Worm (Caenorhabditis elegans) whole organism, early embryonic: ENCODE measurements around the gene dohh-1.

Experiments used
- ama-1 ChIP-seq: fragments of 150-350 bp; optimal IDR thresholded peaks from 2 replicates; lab custom pipeline; 2014
- ets-7 ChIP-seq: sonication (generic microtip); optimal IDR thresholded peaks from 2 replicates; lab custom pipeline; 2016; ENCODE audit warnings: missing genotype, missing genetic modification characterization, missing compliant biosample characterization
- sea-1 ChIP-seq: fragments of 200-800 bp; sonication (Bioruptor generic); conservative IDR thresholded peaks from 2 replicates; pipeline ENCODE4 v1.3.6; 2022; ENCODE audit warnings: missing genetic modification characterization, missing compliant biosample characterization
- tra-4 ChIP-seq: sonication (generic microtip); optimal IDR thresholded peaks from 2 replicates; lab custom pipeline; 2017; ENCODE audit warnings: missing genetic modification characterization, missing compliant biosample characterization

DNA sequence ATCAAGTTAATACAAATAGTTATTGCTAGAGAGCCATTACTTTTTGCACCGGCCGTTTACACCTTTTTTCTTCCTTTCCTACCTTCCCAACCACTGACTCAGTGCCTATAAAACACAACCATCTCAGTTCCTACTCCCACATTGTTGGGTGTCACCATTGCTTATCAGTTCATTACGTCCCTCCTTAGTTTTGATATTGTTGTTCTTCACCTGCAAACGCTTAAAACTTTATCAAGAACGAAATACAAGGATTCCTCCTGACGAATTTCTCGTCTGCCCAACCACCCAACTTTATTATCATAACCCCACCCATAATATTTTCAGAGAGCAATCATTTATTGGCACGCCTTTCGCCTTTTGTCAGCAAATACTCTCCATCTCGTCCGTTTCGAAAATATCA, 47.3 kb downstream of the dohh-1 start:
- TF ChIP-seq tra-4 (no peak), ama-1 (no peak), ets-7 (tag; lab: Kevin White, UChicago) (no peak), sea-1 (no peak)
